Worm (Caenorhabditis elegans): Measurements from ENCODE around the gene K03A1.4.

DNA sequence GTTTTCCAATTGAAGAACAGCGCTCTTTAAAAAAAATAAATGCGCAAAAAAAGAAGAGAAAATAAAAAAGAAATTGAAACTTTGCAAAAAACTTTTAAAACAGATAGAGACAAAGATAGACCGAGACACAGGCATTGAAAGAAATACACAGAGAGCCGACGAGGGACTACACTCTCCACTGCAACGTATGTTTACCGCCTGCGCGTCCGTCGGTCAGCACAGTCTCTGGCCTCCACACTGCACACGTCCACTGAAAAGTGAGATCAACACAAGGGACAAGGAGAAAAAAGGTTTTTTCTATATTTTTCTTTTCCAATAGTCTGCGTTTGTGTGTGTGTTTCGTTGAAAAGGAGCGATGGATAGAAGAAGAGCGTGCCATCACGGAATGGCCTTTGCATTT is 7.9 kb upstream of the K03A1.4 start:
- TF ChIP-seq ceh-36 (tag; optimal IDR thresholded peaks at IDR 0.05) (no peak), ama-1 (optimal IDR thresholded peaks at IDR 0.05) (no peak), hnd-1 (tag; optimal IDR thresholded peaks at IDR 0.05) (no peak), hmbx-1 (tag; optimal IDR thresholded peaks at IDR 0.05) (no peak), tra-4 (tag; optimal IDR thresholded peaks at IDR 0.05) (no peak), flt-1 (GFP tag; IDR thresholded peaks at IDR 0.05) (no peak), scrt-1 (GFP tag; IDR thresholded peaks at IDR 0.05) (no peak), tbx-37 (GFP tag; conservative IDR thresholded peaks at IDR 0.05) (no peak)

Measured in whole organism, early embryonic.